Fruit fly (Drosophila melanogaster) whole organism, embryonic: ENCODE results near the gene CG5592.

Experiments used
- CG15269 ChIP-seq: fragments of 200-800 bp; sonication (Bioruptor generic); optimal IDR thresholded peaks from 2 replicates; lab custom pipeline; 2018; ENCODE audit warnings: missing biosample characterization, mild to moderate bottlenecking, missing genetic modification characterization, moderate library complexity
- CG4820 ChIP-seq: fragments of 200-800 bp; sonication (Bioruptor generic); optimal IDR thresholded peaks from 3 replicates; lab custom pipeline; 2016; ENCODE audit warnings: missing biosample characterization, missing genetic modification characterization
- chm ChIP-seq: fragments of 200-800 bp; sonication (Bioruptor generic); IDR thresholded peaks from 2 replicates; pipeline ENCODE4 v1.3.6; 2022; ENCODE audit warnings: missing biosample characterization, missing genetic modification characterization
- crc ChIP-seq: fragments of 200-800 bp; sonication (Bioruptor generic); optimal IDR thresholded peaks from 2 replicates; lab custom pipeline; 2016; ENCODE audit warnings: missing biosample characterization, missing genetic modification characterization
- gce ChIP-seq: fragments of 200-800 bp; sonication (Bioruptor generic); IDR thresholded peaks from 3 replicates; pipeline ENCODE4 v1.3.6; 2022; ENCODE audit warnings: missing biosample characterization, missing genetic modification characterization
- pnt ChIP-seq: fragments of 200-800 bp; sonication (Bioruptor generic); optimal IDR thresholded peaks from 3 replicates; lab custom pipeline; 2016; ENCODE audit warnings: missing biosample characterization, missing genetic modification characterization

DNA sequence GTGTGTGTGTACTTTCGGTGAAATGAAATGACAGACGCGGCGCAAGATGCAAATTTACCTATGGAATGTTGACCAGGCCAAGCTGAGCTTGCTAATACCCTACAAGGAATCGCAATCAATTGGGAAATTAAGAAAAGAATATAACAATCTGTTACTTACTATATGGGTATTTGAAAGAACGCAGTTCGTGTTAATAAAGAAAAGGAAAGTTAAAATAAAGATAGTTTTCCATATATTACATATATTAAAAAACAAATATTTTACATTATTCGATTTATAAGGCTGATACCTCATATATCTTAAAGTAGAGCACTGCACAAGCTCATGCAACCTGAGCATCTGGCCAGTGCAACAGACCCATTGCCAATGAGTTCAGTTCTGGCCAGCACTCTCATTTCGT is 45.8 kb upstream of the CG5592 start:
- no peak for TF ChIP-seq pnt
- TF ChIP-seq CG4820 (GFP tag; lab: Kevin White, UChicago) = no peak
- TF ChIP-seq gce = no peak
- no peak for TF ChIP-seq chm (GFP tag; lab: Robert Waterston, UW)
- no peak for TF ChIP-seq CG15269 (tag; lab: Kevin White, UChicago)
- no peak for TF ChIP-seq crc (GFP tag; lab: Kevin White, UChicago)
